Fruit fly (Drosophila melanogaster) whole organism, wandering third instar larva: Measurements from ENCODE around the gene Pgls.

Source experiments
- psq ChIP-seq: fragments of 200-800 bp; sonication (Bioruptor generic); optimal IDR thresholded peaks from 3 replicates; lab custom pipeline; 2017; ENCODE audit warnings: missing biosample characterization, mild to moderate bottlenecking, missing genetic modification characterization, moderate library complexity
- sage ChIP-seq: fragments of 200-800 bp; sonication (Bioruptor generic); optimal IDR thresholded peaks from 2 replicates; lab custom pipeline; 2016; ENCODE audit warnings: missing biosample characterization, mild to moderate bottlenecking, missing genetic modification characterization

dm6 chrX:10808684-10809083, 38.6 kb upstream of the Pgls start:
- peak; percentile 54 for TF ChIP-seq psq (GFP tag; lab: Kevin White, UChicago)
- no peak for TF ChIP-seq sage (GFP tag; lab: Kevin White, UChicago)
